Fruit fly (Drosophila melanogaster): ENCODE data around the gene alpha-Man-IIa.

Gene alpha-Man-IIa

DNA sequence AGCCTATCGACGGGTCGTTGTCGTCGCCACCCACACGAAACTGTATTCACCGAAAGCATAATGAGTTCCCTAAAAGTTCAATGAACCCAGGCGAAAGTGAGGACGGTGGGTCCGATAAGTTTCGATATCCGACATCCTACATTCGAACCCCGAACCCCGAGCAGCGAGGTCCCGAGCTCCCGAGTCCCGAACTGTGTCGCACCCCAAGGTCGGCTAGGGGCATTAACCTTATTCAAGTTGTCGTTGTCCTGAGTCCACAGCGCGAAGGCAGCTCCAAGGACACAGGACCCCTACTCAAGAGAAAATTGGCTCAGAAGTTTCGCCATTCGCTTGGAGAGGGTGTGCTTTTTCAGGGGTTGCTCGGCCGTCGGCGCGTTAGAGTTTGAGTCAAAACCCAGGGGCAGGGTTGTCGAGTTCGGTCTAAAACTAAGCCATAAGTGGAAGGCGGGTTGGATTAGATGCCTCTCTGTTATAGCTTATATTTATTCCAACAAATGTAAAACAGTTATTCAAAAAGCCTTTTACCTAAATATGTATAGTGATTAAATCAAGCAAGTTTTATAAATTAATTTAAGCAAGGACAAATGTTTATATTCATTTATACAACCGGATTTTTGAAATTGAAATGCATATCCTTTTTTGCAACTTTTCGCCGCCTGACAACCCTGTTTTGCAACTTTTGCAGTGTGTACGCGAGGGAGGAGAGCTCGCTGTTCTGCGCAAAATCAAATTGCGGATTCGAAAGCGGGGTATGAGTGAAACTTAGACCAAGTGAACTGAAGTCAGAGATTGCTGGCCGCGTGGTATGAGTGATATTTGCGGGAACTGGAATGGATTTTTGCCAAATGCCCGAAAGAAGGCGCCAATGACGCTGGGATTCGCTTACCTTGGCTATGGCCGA, 47.3 kb downstream of the alpha-Man-IIa start (continued):
- no peak for TF ChIP-seq gt (GFP tag; IDR thresholded peaks at IDR 0.05)
- TF ChIP-seq CG4424 (GFP tag; optimal IDR thresholded peaks at IDR 0.05): peak; percentile 31
- peak; percentile 15 for TF ChIP-seq CG3995 (GFP tag; optimal IDR thresholded peaks at IDR 0.05)
- peak; percentile 21 for TF ChIP-seq CG1529 (GFP tag; optimal IDR thresholded peaks at IDR 0.05)
- TF ChIP-seq zf30C (GFP tag; optimal IDR thresholded peaks at IDR 0.05): no peak
- TF ChIP-seq nmo (GFP tag; optimal IDR thresholded peaks at IDR 0.05): peak; percentile 56
- TF ChIP-seq CG31388 (GFP tag; optimal IDR thresholded peaks at IDR 0.05): no peak
- TF ChIP-seq CG11695 (GFP tag; IDR thresholded peaks at IDR 0.05): peak; percentile 72; the same call in 2 of the 3 replicates
- TF ChIP-seq HmgD (GFP tag; optimal IDR thresholded peaks at IDR 0.05): no peak
- peak; percentile 34; the same call in 1 of the 3 replicates for TF ChIP-seq CG7357 (GFP tag; IDR thresholded peaks at IDR 0.05)
- peak; percentile 40 for TF ChIP-seq Dip3 (GFP tag; optimal IDR thresholded peaks at IDR 0.05)
- TF ChIP-seq CG13296 (GFP tag; optimal IDR thresholded peaks at IDR 0.05): peak; percentile 84
- peak; percentile 50 for TF ChIP-seq mam (GFP tag; optimal IDR thresholded peaks at IDR 0.05)
- peak; percentile 59 for TF ChIP-seq Blimp-1 (GFP tag; optimal IDR thresholded peaks at IDR 0.05)
- no peak for TF ChIP-seq CG10321 (GFP tag; IDR thresholded peaks at IDR 0.05)
- TF ChIP-seq D (optimal IDR thresholded peaks at IDR 0.05): no peak
- TF ChIP-seq D (GFP tag; optimal IDR thresholded peaks at IDR 0.05): peak; percentile 41
- TF ChIP-seq CG9817 (tag; optimal IDR thresholded peaks at IDR 0.05): peak; percentile 73
- TF ChIP-seq CG4360 (GFP tag; IDR thresholded peaks at IDR 0.05): no peak
- no peak for TF ChIP-seq hb (GFP tag; IDR thresholded peaks at IDR 0.05; ENCODE audit: partially characterized antibody)
- TF ChIP-seq schlank (tag; optimal IDR thresholded peaks at IDR 0.05): peak; percentile 46
- peak; percentile 44 for TF ChIP-seq CG18476 (GFP tag; optimal IDR thresholded peaks at IDR 0.05)
- no peak for TF ChIP-seq Dip2 (GFP tag; IDR thresholded peaks at IDR 0.05)
- no peak for TF ChIP-seq sima (GFP tag; optimal IDR thresholded peaks at IDR 0.05)
- TF ChIP-seq az2 (GFP tag; optimal IDR thresholded peaks at IDR 0.05): peak; percentile 41
- peak; percentile 78 for TF ChIP-seq CG12769 (tag; optimal IDR thresholded peaks at IDR 0.05)
- peak; percentile 31 for TF ChIP-seq CG17568 (GFP tag; optimal IDR thresholded peaks at IDR 0.05)
- TF ChIP-seq sna (GFP tag; IDR thresholded peaks at IDR 0.05; ENCODE audit: partially characterized antibody): no peak
- TF ChIP-seq CG30403 (GFP tag; optimal IDR thresholded peaks at IDR 0.05): peak; percentile 77
- TF ChIP-seq Sry-δ (GFP tag; optimal IDR thresholded peaks at IDR 0.05): no peak
- TF ChIP-seq Vsx1 (GFP tag; optimal IDR thresholded peaks at IDR 0.05): peak; percentile 39
- no peak for TF ChIP-seq tna (GFP tag; IDR thresholded peaks at IDR 0.05; ENCODE audit: partially characterized antibody)
- no peak for TF ChIP-seq btn (GFP tag; optimal IDR thresholded peaks at IDR 0.05)
- peak; percentile 25 for TF ChIP-seq CG8359 (GFP tag; optimal IDR thresholded peaks at IDR 0.05; ENCODE audit: borderline replicate concordance)
- peak; percentile 34; the same call in 1 of the 3 replicates for TF ChIP-seq ci (GFP tag; IDR thresholded peaks at IDR 0.05)
- peak; percentile 27 for TF ChIP-seq CG14710 (tag; optimal IDR thresholded peaks at IDR 0.05)
- no peak for TF ChIP-seq bigmax (GFP tag; optimal IDR thresholded peaks at IDR 0.05)
- TF ChIP-seq Gug (GFP tag; IDR thresholded peaks at IDR 0.05): peak; percentile 29; the same call in 1 of the 4 replicates
- TF ChIP-seq fd64A (GFP tag; optimal IDR thresholded peaks at IDR 0.05): no peak
- TF ChIP-seq Ravus (GFP tag; IDR thresholded peaks at IDR 0.05): no peak
- TF ChIP-seq sim (GFP tag; IDR thresholded peaks at IDR 0.05): no peak
- TF ChIP-seq MBD-R2 (GFP tag; IDR thresholded peaks at IDR 0.05): no peak; the same call in 1 of the 2 replicates
- peak; percentile 93 for TF ChIP-seq CG18599 (GFP tag; optimal IDR thresholded peaks at IDR 0.05)
- TF ChIP-seq Hmx (GFP tag; optimal IDR thresholded peaks at IDR 0.05): no peak
- no peak for TF ChIP-seq cad (GFP tag; optimal IDR thresholded peaks at IDR 0.05)
- peak; percentile 60 for TF ChIP-seq exex (tag; optimal IDR thresholded peaks at IDR 0.05)
- no peak for TF ChIP-seq CG4282 (GFP tag; optimal IDR thresholded peaks at IDR 0.05)
- TF ChIP-seq CG1603 (tag; optimal IDR thresholded peaks at IDR 0.05): peak; percentile 28
- no peak for TF ChIP-seq otp (GFP tag; IDR thresholded peaks at IDR 0.05)
